Fruit fly (Drosophila melanogaster): ENCODE results near the gene TfIIA-L.

TfIIA-L gene

DNA sequence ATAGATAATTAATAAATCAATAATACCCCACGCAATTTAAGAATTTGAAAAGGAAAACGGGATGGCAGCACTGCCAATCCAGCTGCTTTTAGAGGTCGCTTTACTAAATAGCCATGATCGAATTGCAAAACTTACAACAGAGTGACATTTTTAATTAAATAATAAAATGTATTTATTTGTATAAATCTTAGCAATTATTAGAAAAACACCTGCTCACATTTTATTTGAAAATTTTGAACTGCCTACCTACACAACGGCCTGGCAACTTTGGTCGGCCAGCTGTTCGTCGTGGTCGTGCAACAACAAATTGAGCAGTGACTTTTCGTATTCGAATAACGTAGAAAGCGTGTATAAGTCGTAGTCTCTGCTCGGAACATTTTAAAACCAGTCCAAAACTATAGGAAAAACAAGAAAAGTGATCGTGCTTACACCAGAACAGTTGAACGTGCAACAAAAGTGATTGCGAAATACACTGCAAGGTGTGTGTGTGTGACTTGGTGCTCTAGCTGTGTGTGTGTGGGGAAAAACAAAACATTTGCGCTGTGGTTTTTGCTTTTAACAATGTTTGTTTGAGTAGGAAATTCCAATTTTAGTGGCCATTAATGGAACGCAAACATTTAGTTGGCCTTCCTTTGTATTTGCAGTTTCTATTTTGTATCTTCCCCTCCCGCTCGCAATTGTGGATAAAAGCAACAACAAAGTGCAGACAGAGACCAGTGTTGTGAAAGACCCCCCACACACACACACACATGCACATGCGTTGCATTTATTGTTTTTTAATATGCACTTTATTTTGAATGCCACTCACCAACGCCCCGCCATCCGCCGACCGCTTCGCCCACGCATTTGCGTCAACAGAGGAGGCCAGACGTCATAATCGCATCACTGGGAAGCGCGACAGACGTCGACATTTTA, 23.9 kb downstream of the TfIIA-L start, which contains the start of gene CG5938 (continued):
- TF ChIP-seq CG9797 (GFP tag; optimal IDR thresholded peaks at IDR 0.05) (peak; percentile 13), jing (GFP tag; optimal IDR thresholded peaks at IDR 0.05) (no peak), trem (tag; optimal IDR thresholded peaks at IDR 0.05) (peak; percentile 92), CG8290 (GFP tag; optimal IDR thresholded peaks at IDR 0.05) (no peak), CG8290 (tag; optimal IDR thresholded peaks at IDR 0.05) (no peak), pfk (GFP tag; optimal IDR thresholded peaks at IDR 0.05) (no peak), D (optimal IDR thresholded peaks at IDR 0.05) (no peak), D (GFP tag; optimal IDR thresholded peaks at IDR 0.05) (no peak), CG1602 (GFP tag; optimal IDR thresholded peaks at IDR 0.05) (peak; percentile 18), BtbVII (GFP tag; optimal IDR thresholded peaks at IDR 0.05) (no peak), Ssrp (tag; optimal IDR thresholded peaks at IDR 0.05) (peak; percentile 21), row (GFP tag; IDR thresholded peaks at IDR 0.05) (peak; percentile 67), cato (GFP tag; optimal IDR thresholded peaks at IDR 0.05; ENCODE audit: borderline replicate concordance) (peak; percentile 27), CG10543 (GFP tag; optimal IDR thresholded peaks at IDR 0.05) (no peak), nerfin-1 (tag; optimal IDR thresholded peaks at IDR 0.05) (peak; percentile 2), CG6689 (GFP tag; IDR thresholded peaks at IDR 0.05) (0 out of 2 replicates have a peak, but pooled peaks have one; percentile 39), B-H2 (GFP tag; optimal IDR thresholded peaks at IDR 0.05) (peak; percentile 46), CG18262 (tag; optimal IDR thresholded peaks at IDR 0.05) (peak; percentile 36), CG10565 (GFP tag; optimal IDR thresholded peaks at IDR 0.05) (no peak), PHDP (tag; optimal IDR thresholded peaks at IDR 0.05) (peak; percentile 14), HHEX (GFP tag; optimal IDR thresholded peaks at IDR 0.05) (peak; percentile 0), ci (GFP tag; IDR thresholded peaks at IDR 0.05) (0 out of 3 replicates have a peak, but pooled peaks have one; percentile 15), bowl (GFP tag; IDR thresholded peaks at IDR 0.05) (no peak)

- TF ChIP-seq CG15479 (GFP tag; optimal IDR thresholded peaks at IDR 0.05) (no peak), klu (GFP tag; IDR thresholded peaks at IDR 0.05) (no peak), Ets65A (GFP tag) (peak; percentile 75), Mes4 (GFP tag; optimal IDR thresholded peaks at IDR 0.05) (no peak), Bgb (GFP tag; IDR thresholded peaks at IDR 0.05; ENCODE audit: partially characterized antibody) (0 out of 2 replicates have a peak, but pooled peaks have one; percentile 10), Scr (GFP tag; IDR thresholded peaks at IDR 0.05; ENCODE audit: partially characterized antibody) (0 out of 2 replicates have a peak, but pooled peaks have one; percentile 24), zfh1 (GFP tag; IDR thresholded peaks at IDR 0.05) (0 out of 3 replicates have a peak, but pooled peaks have one; percentile 15), Med (GFP tag) (peak; percentile 67), E2f1 (GFP tag; IDR thresholded peaks at IDR 0.05) (0 out of 2 replicates have a peak, but pooled peaks have one; percentile 17), CG8478 (optimal IDR thresholded peaks at IDR 0.05) (peak; percentile 44), scrt (GFP tag; optimal IDR thresholded peaks at IDR 0.05) (peak; percentile 89), Deaf1 (tag; optimal IDR thresholded peaks at IDR 0.05) (peak; percentile 80), ewg (GFP tag; optimal IDR thresholded peaks at IDR 0.05) (peak; percentile 62)
Observed at dm6 chr3R:27279478-27279877, 28.6 kb downstream of the TfIIA-L start.

All from whole organism, embryonic.